Worm (Caenorhabditis elegans) whole organism, midembryonic: ENCODE data around the gene M01F1.9.

Experiments used
- T22C8.4 ChIP-seq: fragments of 200-800 bp; sonication (Bioruptor generic); IDR thresholded peaks from 2 replicates; pipeline ENCODE4 v1.3.6; 2022; ENCODE audit warnings: missing genetic modification characterization, missing compliant biosample characterization
- cog-1 ChIP-seq: sonication (generic microtip); optimal IDR thresholded peaks from 2 replicates; lab custom pipeline; 2016; ENCODE audit warnings: missing genetic modification characterization, missing compliant biosample characterization
- flt-1 ChIP-seq: fragments of 200-800 bp; sonication (Bioruptor generic); IDR thresholded peaks from 2 replicates; pipeline ENCODE4 v1.3.6; 2022; ENCODE audit warnings: missing genetic modification characterization, missing compliant biosample characterization
- klf-2 ChIP-seq: fragments of 200-800 bp; sonication (Bioruptor generic); conservative IDR thresholded peaks from 2 replicates; pipeline ENCODE4 v1.3.6; 2022; ENCODE audit warnings: missing genetic modification reagents, missing genetic modification characterization, missing compliant biosample characterization
- med-1 ChIP-seq: sonication (generic microtip); optimal IDR thresholded peaks from 2 replicates; lab custom pipeline; 2017; ENCODE audit warnings: missing genetic modification characterization, mild to moderate bottlenecking, missing compliant biosample characterization, antibody characterized with exemption, missing genetic modification reagents; ENCODE audit not compliant: insufficient read depth
- ref-1 ChIP-seq: fragments of 200-800 bp; sonication (Bioruptor generic); conservative IDR thresholded peaks from 2 replicates; pipeline ENCODE4 v1.3.6; 2022; ENCODE audit warnings: missing genetic modification reagents, missing genetic modification characterization, missing compliant biosample characterization
- tab-1 ChIP-seq: fragments of 200-800 bp; sonication (Bioruptor generic); IDR thresholded peaks from 2 replicates; pipeline ENCODE4 v1.3.6; 2022; ENCODE audit warnings: missing genetic modification characterization, missing compliant biosample characterization
- ztf-23 ChIP-seq: fragments of 200-800 bp; sonication (Bioruptor generic); IDR thresholded peaks from 2 replicates; pipeline ENCODE4 v1.3.6; 2022; ENCODE audit warnings: missing genetic modification reagents, missing genetic modification characterization, missing compliant biosample characterization
- ztf-29 ChIP-seq: fragments of 200-800 bp; sonication (Bioruptor generic); IDR thresholded peaks from 2 replicates; pipeline ENCODE4 v1.3.6; 2022; ENCODE audit warnings: missing genetic modification reagents, missing genetic modification characterization, missing compliant biosample characterization

M01F1.9 gene

ce11 chrIII:3532035-3532434 is 33.2 kb upstream of the M01F1.9 start:
- TF ChIP-seq T22C8.4 (GFP tag; lab: Robert Waterston, UW) (peak; percentile 18; the same call in 1 of the 2 replicates), ref-1 (GFP tag; lab: Robert Waterston, UW) (no peak), cog-1 (peak; percentile 18), flt-1 (0 out of 2 replicates have a peak, but pooled peaks have one; percentile 50), ztf-29 (GFP tag; lab: Robert Waterston, UW) (no peak)

- TF ChIP-seq tab-1 (GFP tag; lab: Robert Waterston, UW) = no peak
- no peak for TF ChIP-seq cog-1
- no peak for TF ChIP-seq ztf-23 (GFP tag; lab: Robert Waterston, UW)
- no peak for TF ChIP-seq flt-1
- no peak for TF ChIP-seq ref-1 (GFP tag; lab: Robert Waterston, UW)
- TF ChIP-seq ztf-29 (GFP tag; lab: Robert Waterston, UW) = no peak
- TF ChIP-seq T22C8.4 (GFP tag; lab: Robert Waterston, UW) = no peak
- TF ChIP-seq med-1 (GFP tag; lab: Kevin White, UChicago) = no peak
- TF ChIP-seq klf-2 (GFP tag; lab: Robert Waterston, UW) = no peak
These were observed 30.9 kb upstream of the M01F1.9 start, which contains the start of gene pitp-1 for ce11 chrIII:3529744-3530208. TSS of gene pitp-1 (minus strand) at chrIII:3529794.

- no peak for TF ChIP-seq tab-1 (GFP tag; lab: Robert Waterston, UW)
- TF ChIP-seq cog-1 = no peak
- TF ChIP-seq ztf-23 (GFP tag; lab: Robert Waterston, UW) = no peak
- no peak for TF ChIP-seq ref-1 (GFP tag; lab: Robert Waterston, UW)
- TF ChIP-seq med-1 (GFP tag; lab: Kevin White, UChicago) = no peak
- no peak for TF ChIP-seq ztf-29 (GFP tag; lab: Robert Waterston, UW)
- no peak for TF ChIP-seq T22C8.4 (GFP tag; lab: Robert Waterston, UW)
These were observed 29.5 kb upstream of the M01F1.9 start, which contains the start of gene rpl-37 for ce11 chrIII:3528342-3528741. TSS of gene rpl-37 (plus strand) at chrIII:3528642.

- TF ChIP-seq ztf-23 (GFP tag; lab: Robert Waterston, UW) (no peak), tab-1 (GFP tag; lab: Robert Waterston, UW) (no peak), cog-1 (no peak), flt-1 (no peak)
These were observed 24.5 kb upstream of the M01F1.9 start for ce11 chrIII:3523363-3523762.

ce11 chrIII:3520417-3520816 is 21.6 kb upstream of the M01F1.9 start:
- TF ChIP-seq flt-1 = no peak
- TF ChIP-seq T22C8.4 (GFP tag; lab: Robert Waterston, UW) = no peak
- TF ChIP-seq klf-2 (GFP tag; lab: Robert Waterston, UW) = no peak
- no peak for TF ChIP-seq med-1 (GFP tag; lab: Kevin White, UChicago)
- no peak for TF ChIP-seq ref-1 (GFP tag; lab: Robert Waterston, UW)
- no peak for TF ChIP-seq ztf-29 (GFP tag; lab: Robert Waterston, UW)
- TF ChIP-seq cog-1 = no peak
- no peak for TF ChIP-seq ztf-23 (GFP tag; lab: Robert Waterston, UW)

ce11 chrIII:3519505-3519904 is 20.6 kb upstream of the M01F1.9 start, which contains the start of gene hmit-1.3:
TSS of gene hmit-1.3 (minus strand) at chrIII:3519607.
- TF ChIP-seq tab-1 (GFP tag; lab: Robert Waterston, UW) (no peak), med-1 (GFP tag; lab: Kevin White, UChicago) (no peak), T22C8.4 (GFP tag; lab: Robert Waterston, UW) (no peak), klf-2 (GFP tag; lab: Robert Waterston, UW) (no peak), ztf-29 (GFP tag; lab: Robert Waterston, UW) (no peak), flt-1 (no peak), cog-1 (no peak), ztf-23 (GFP tag; lab: Robert Waterston, UW) (no peak), ref-1 (GFP tag; lab: Robert Waterston, UW) (no peak)

ce11 chrIII:3511808-3512207 is 13.0 kb upstream of the M01F1.9 start:
- TF ChIP-seq ref-1 (GFP tag; lab: Robert Waterston, UW) = no peak
- TF ChIP-seq cog-1 = no peak
- no peak for TF ChIP-seq med-1 (GFP tag; lab: Kevin White, UChicago)

ce11 chrIII:3509908-3510307 is 11.1 kb upstream of the M01F1.9 start, which contains the start of the genes M01F1.4 and mrpl-35:
TSS of gene M01F1.4 (minus strand) at chrIII:3510033.
TSS of gene mrpl-35 (plus strand) at chrIII:3510237.
- TF ChIP-seq ztf-23 (GFP tag; lab: Robert Waterston, UW) = no peak
- TF ChIP-seq cog-1 = no peak

- TF ChIP-seq klf-2 (GFP tag; lab: Robert Waterston, UW) (no peak), tab-1 (GFP tag; lab: Robert Waterston, UW) (no peak), T22C8.4 (GFP tag; lab: Robert Waterston, UW) (no peak), ztf-29 (GFP tag; lab: Robert Waterston, UW) (no peak), flt-1 (no peak), cog-1 (peak; percentile 12), med-1 (GFP tag; lab: Kevin White, UChicago) (no peak), ref-1 (GFP tag; lab: Robert Waterston, UW) (no peak), ztf-23 (GFP tag; lab: Robert Waterston, UW) (peak; percentile 72)
These were observed 6.2 kb upstream of the M01F1.9 start, which contains the start of gene lias-1 for ce11 chrIII:3505051-3505548. TSS of gene lias-1 (minus strand) at chrIII:3505101.

ce11 chrIII:3504239-3504638 is 5.4 kb upstream of the M01F1.9 start:
- TF ChIP-seq ztf-23 (GFP tag; lab: Robert Waterston, UW) = no peak
- no peak for TF ChIP-seq ref-1 (GFP tag; lab: Robert Waterston, UW)
- no peak for TF ChIP-seq T22C8.4 (GFP tag; lab: Robert Waterston, UW)
- TF ChIP-seq klf-2 (GFP tag; lab: Robert Waterston, UW) = no peak
- TF ChIP-seq flt-1 = no peak
- no peak for TF ChIP-seq cog-1
- TF ChIP-seq ztf-29 (GFP tag; lab: Robert Waterston, UW) = no peak
- no peak for TF ChIP-seq med-1 (GFP tag; lab: Kevin White, UChicago)
- no peak for TF ChIP-seq tab-1 (GFP tag; lab: Robert Waterston, UW)
